Worm (Caenorhabditis elegans) whole organism, late embryonic: ENCODE data around the gene marc-1.

Experiments used
- C38D4.7 ChIP-seq: fragments of 200-800 bp; sonication (Bioruptor generic); optimal IDR thresholded peaks from 2 replicates; lab custom pipeline; 2018; ENCODE audit warnings: mild to moderate bottlenecking, missing genetic modification characterization, moderate library complexity, missing compliant biosample characterization
- F13H6.1 ChIP-seq: sonication (generic microtip); optimal IDR thresholded peaks from 2 replicates; lab custom pipeline; 2016; ENCODE audit warnings: missing genetic modification characterization, missing compliant biosample characterization
- K09A11.1 ChIP-seq: sonication (generic microtip); optimal IDR thresholded peaks from 2 replicates; lab custom pipeline; 2017; ENCODE audit warnings: antibody characterized with exemption, mild to moderate bottlenecking, missing genetic modification characterization, missing compliant biosample characterization; ENCODE audit not compliant: insufficient read depth
- T23F11.4 ChIP-seq: fragments of 200-800 bp; sonication (Bioruptor generic); optimal IDR thresholded peaks from 2 replicates; lab custom pipeline; 2018; ENCODE audit warnings: mild to moderate bottlenecking, missing genetic modification characterization, missing compliant biosample characterization
- Y22D7AL.16 ChIP-seq: sonication (generic microtip); optimal IDR thresholded peaks from 2 replicates; lab custom pipeline; 2016; ENCODE audit warnings: missing genetic modification characterization, missing compliant biosample characterization
- ahr-1 ChIP-seq: sonication (generic microtip); optimal IDR thresholded peaks from 2 replicates; lab custom pipeline; 2016; ENCODE audit warnings: missing genetic modification characterization, missing compliant biosample characterization
- ama-1 ChIP-seq: fragments of 150-350 bp; optimal IDR thresholded peaks from 2 replicates; lab custom pipeline; 2014
- ceh-14 ChIP-seq: sonication (generic microtip); optimal IDR thresholded peaks from 2 replicates; lab custom pipeline; 2016; ENCODE audit warnings: missing genotype, missing genetic modification characterization, missing compliant biosample characterization
- ceh-18 ChIP-seq: sonication (generic microtip); optimal IDR thresholded peaks from 2 replicates; lab custom pipeline; 2016; ENCODE audit warnings: missing genetic modification characterization, missing compliant biosample characterization
- ceh-24 ChIP-seq: sonication (generic microtip); optimal IDR thresholded peaks from 2 replicates; lab custom pipeline; 2016; ENCODE audit warnings: mild to moderate bottlenecking, missing genetic modification characterization, missing compliant biosample characterization
- ceh-30 ChIP-seq: fragments of 150-350 bp; optimal IDR thresholded peaks from 2 replicates; lab custom pipeline; 2014; ENCODE audit warnings: missing biosample characterization, missing genetic modification characterization
- ceh-31 ChIP-seq: sonication (generic microtip); optimal IDR thresholded peaks from 2 replicates; lab custom pipeline; 2016; ENCODE audit warnings: missing genetic modification characterization, missing compliant biosample characterization
- ceh-34 ChIP-seq: sonication (generic microtip); optimal IDR thresholded peaks from 2 replicates; lab custom pipeline; 2016; ENCODE audit warnings: mild to moderate bottlenecking, missing genetic modification characterization, missing compliant biosample characterization
- ceh-48 ChIP-seq: sonication (generic microtip); optimal IDR thresholded peaks from 2 replicates; lab custom pipeline; 2016; ENCODE audit warnings: missing genetic modification characterization, inconsistent platforms, missing compliant biosample characterization
- che-1 ChIP-seq: sonication (generic microtip); optimal IDR thresholded peaks from 2 replicates; lab custom pipeline; 2016; ENCODE audit warnings: mild to moderate bottlenecking, missing genetic modification characterization, missing compliant biosample characterization
- dmd-4 ChIP-seq: sonication (generic microtip); optimal IDR thresholded peaks from 2 replicates; lab custom pipeline; 2016; ENCODE audit warnings: borderline replicate concordance, missing genetic modification characterization, missing compliant biosample characterization
- dve-1 ChIP-seq: sonication (generic microtip); optimal IDR thresholded peaks from 2 replicates; lab custom pipeline; 2017; ENCODE audit warnings: antibody characterized with exemption, mild to moderate bottlenecking, missing genetic modification characterization, missing compliant biosample characterization
- elt-2 ChIP-seq: sonication (generic microtip); optimal IDR thresholded peaks from 2 replicates; lab custom pipeline; 2016; ENCODE audit warnings: missing genetic modification reagents, missing genetic modification characterization, missing compliant biosample characterization
- ets-4 ChIP-seq: sonication (generic microtip); optimal IDR thresholded peaks from 2 replicates; lab custom pipeline; 2016; ENCODE audit warnings: missing genetic modification characterization, missing compliant biosample characterization
- eyg-1 ChIP-seq: sonication (generic microtip); optimal IDR thresholded peaks from 2 replicates; lab custom pipeline; 2016; ENCODE audit warnings: missing genotype, missing genetic modification characterization, missing compliant biosample characterization
- fax-1 ChIP-seq: sonication (generic microtip); optimal IDR thresholded peaks from 2 replicates; lab custom pipeline; 2016; ENCODE audit warnings: missing genotype, missing genetic modification characterization, missing compliant biosample characterization
- fkh-10 ChIP-seq: fragments of 150-350 bp; optimal IDR thresholded peaks from 2 replicates; lab custom pipeline; 2014; ENCODE audit warnings: missing biosample characterization, missing genetic modification reagents, missing genetic modification characterization
- gmeb-2 ChIP-seq: sonication (generic microtip); optimal IDR thresholded peaks from 2 replicates; lab custom pipeline; 2016; ENCODE audit warnings: missing genetic modification characterization, inconsistent platforms, missing compliant biosample characterization
- hlh-13 ChIP-seq: fragments of 200-800 bp; sonication (Bioruptor generic); optimal IDR thresholded peaks from 2 replicates; lab custom pipeline; 2018; ENCODE audit warnings: mild to moderate bottlenecking, missing genetic modification characterization, missing compliant biosample characterization
- hlh-15 ChIP-seq: sonication (generic microtip); optimal IDR thresholded peaks from 2 replicates; lab custom pipeline; 2016; ENCODE audit warnings: missing genetic modification characterization, missing compliant biosample characterization
- hlh-6 ChIP-seq: sonication (generic microtip); optimal IDR thresholded peaks from 2 replicates; lab custom pipeline; 2016; ENCODE audit warnings: missing genotype, missing genetic modification characterization, missing compliant biosample characterization
- hlh-8 ChIP-seq: sonication (generic microtip); optimal IDR thresholded peaks from 2 replicates; lab custom pipeline; 2016; ENCODE audit warnings: missing genotype, missing genetic modification characterization, missing compliant biosample characterization
- lim-6 ChIP-seq: sonication (generic microtip); optimal IDR thresholded peaks from 2 replicates; lab custom pipeline; 2016; ENCODE audit warnings: missing genetic modification characterization, missing compliant biosample characterization
- lin-11 ChIP-seq: fragments of 200-800 bp; sonication (Bioruptor generic); optimal IDR thresholded peaks from 2 replicates; lab custom pipeline; 2018; ENCODE audit warnings: mild to moderate bottlenecking, missing genetic modification characterization, missing compliant biosample characterization
- mec-3 ChIP-seq: sonication (generic microtip); optimal IDR thresholded peaks from 2 replicates; lab custom pipeline; 2016; ENCODE audit warnings: borderline replicate concordance, missing genetic modification characterization, missing compliant biosample characterization
- nfya-1 ChIP-seq: sonication (generic microtip); optimal IDR thresholded peaks from 2 replicates; lab custom pipeline; 2017; ENCODE audit warnings: missing genetic modification characterization, mild to moderate bottlenecking, missing compliant biosample characterization, antibody characterized with exemption, moderate library complexity
- nhr-11 ChIP-seq: fragments of 150-350 bp; optimal IDR thresholded peaks from 2 replicates; lab custom pipeline; 2014; ENCODE audit warnings: missing biosample characterization, missing genetic modification characterization
- pag-3 ChIP-seq: sonication (generic microtip); optimal IDR thresholded peaks from 2 replicates; lab custom pipeline; 2016; ENCODE audit warnings: missing compliant biosample characterization, missing genetic modification characterization, borderline replicate concordance
- pqm-1 ChIP-seq: sonication (generic microtip); optimal IDR thresholded peaks from 2 replicates; lab custom pipeline; 2016; ENCODE audit warnings: missing genetic modification characterization, missing compliant biosample characterization
- pros-1 ChIP-seq: fragments of 150-350 bp; optimal IDR thresholded peaks from 2 replicates; lab custom pipeline; 2014; ENCODE audit warnings: missing biosample characterization, missing genetic modification reagents, missing genetic modification characterization
- ref-2 ChIP-seq: sonication (generic microtip); optimal IDR thresholded peaks from 2 replicates; lab custom pipeline; 2016; ENCODE audit warnings: missing genetic modification characterization, missing compliant biosample characterization
- rnt-1 ChIP-seq: sonication (generic microtip); optimal IDR thresholded peaks from 2 replicates; lab custom pipeline; 2016; ENCODE audit warnings: missing genetic modification characterization, missing compliant biosample characterization
- sdc-2 ChIP-seq: sonication (generic microtip); optimal IDR thresholded peaks from 2 replicates; lab custom pipeline; 2016; ENCODE audit warnings: missing genotype, missing genetic modification characterization, missing compliant biosample characterization
- sox-2 ChIP-seq: fragments of 200-800 bp; sonication (Bioruptor generic); IDR thresholded peaks from 2 replicates; pipeline ENCODE4 v1.3.6; 2022; ENCODE audit warnings: missing genetic modification reagents, missing genetic modification characterization, missing compliant biosample characterization
- sox-4 ChIP-seq: sonication (generic microtip); optimal IDR thresholded peaks from 2 replicates; lab custom pipeline; 2017; ENCODE audit warnings: mild to moderate bottlenecking, missing genetic modification characterization, inconsistent platforms, missing compliant biosample characterization
- tbx-2 ChIP-seq: sonication (generic microtip); optimal IDR thresholded peaks from 2 replicates; lab custom pipeline; 2016; ENCODE audit warnings: missing genetic modification characterization, missing compliant biosample characterization
- unc-42 ChIP-seq: sonication (generic microtip); optimal IDR thresholded peaks from 2 replicates; lab custom pipeline; 2016; ENCODE audit warnings: missing genotype, missing genetic modification characterization, missing compliant biosample characterization
- unc-55 ChIP-seq: sonication (generic microtip); optimal IDR thresholded peaks from 2 replicates; lab custom pipeline; 2017; ENCODE audit warnings: missing biosample characterization, missing genetic modification reagents, missing genetic modification characterization
- ztf-16 ChIP-seq: sonication (generic microtip); optimal IDR thresholded peaks from 2 replicates; lab custom pipeline; 2017; ENCODE audit warnings: missing genetic modification characterization, missing compliant biosample characterization

marc-1 gene

ce11 chrV:9739402-9739801 is at the start of gene marc-1:
Gene marc-1 (plus strand): TSS chrV:9739702.
- no peak for TF ChIP-seq ztf-16 (tag; lab: Kevin White, UChicago)
- TF ChIP-seq sox-2 (GFP tag; lab: Robert Waterston, UW), result no peak
- no peak for TF ChIP-seq T23F11.4 (GFP tag; lab: Kevin White, UChicago)
- TF ChIP-seq lin-11 (tag; lab: Kevin White, UChicago), result no peak

- TF ChIP-seq dve-1 (tag; lab: Kevin White, UChicago), result no peak
These were observed 49.4 kb upstream of the marc-1 start, which contains the start of gene rbx-1 for ce11 chrV:9690099-9690572. Gene rbx-1 (minus strand): TSS chrV:9690522.

- TF ChIP-seq nfya-1 (tag; lab: Kevin White, UChicago), result peak; percentile 40
- no peak for TF ChIP-seq nhr-11 (tag; lab: Kevin White, UChicago)
- peak; percentile 33 for TF ChIP-seq unc-55 (GFP tag; lab: Kevin White, UChicago)
- peak; percentile 12 for TF ChIP-seq ceh-30 (tag; lab: Kevin White, UChicago)
These were observed 48.8 kb upstream of the marc-1 start for ce11 chrV:9690728-9691127.

- TF ChIP-seq ahr-1 (no peak), ceh-31 (peak; percentile 84), rnt-1 (tag; lab: Kevin White, UChicago) (peak; percentile 21), ets-4 (tag; lab: Kevin White, UChicago) (peak; percentile 11), ceh-14 (tag; lab: Kevin White, UChicago) (peak; percentile 32), ref-2 (tag; lab: Kevin White, UChicago) (peak; percentile 22), F13H6.1 (peak; percentile 18), nfya-1 (tag; lab: Kevin White, UChicago) (peak; percentile 84), Y22D7AL.16 (tag; lab: Kevin White, UChicago) (no peak), ama-1 (lab: Kevin White, UChicago) (no peak), lim-6 (tag; lab: Kevin White, UChicago) (no peak), nhr-11 (tag; lab: Kevin White, UChicago) (no peak), ceh-34 (peak; percentile 53), ceh-48 (tag; lab: Kevin White, UChicago) (peak; percentile 11), unc-42 (tag; lab: Kevin White, UChicago) (peak; percentile 15), elt-2 (tag; lab: Kevin White, UChicago) (peak; percentile 6), ceh-18 (peak; percentile 82), che-1 (tag; lab: Kevin White, UChicago) (peak; percentile 39), sox-4 (tag; lab: Kevin White, UChicago) (peak; percentile 17), hlh-6 (tag; lab: Kevin White, UChicago) (no peak), pros-1 (tag; lab: Kevin White, UChicago) (peak; percentile 83), tbx-2 (tag; lab: Kevin White, UChicago) (peak; percentile 80)
These were observed 47.4 kb upstream of the marc-1 start, which contains the start of gene ztf-9 for ce11 chrV:9692109-9692581. Gene ztf-9 (minus strand): TSS chrV:9692159.

ce11 chrV:9692649-9693112 is 46.8 kb upstream of the marc-1 start, which contains the start of gene ZK287.7:
Gene ZK287.7 (plus strand): TSS chrV:9693062.
- no peak for TF ChIP-seq ceh-24 (tag; lab: Kevin White, UChicago)
- TF ChIP-seq dmd-4 (tag; lab: Kevin White, UChicago), result no peak
- no peak for TF ChIP-seq nfya-1 (tag; lab: Kevin White, UChicago)
- no peak for TF ChIP-seq fkh-10 (GFP tag; lab: Kevin White, UChicago)
- no peak for TF ChIP-seq pag-3 (tag; lab: Kevin White, UChicago)
- no peak for TF ChIP-seq C38D4.7 (GFP tag; lab: Kevin White, UChicago)
- no peak for TF ChIP-seq mec-3
- TF ChIP-seq hlh-8 (tag; lab: Kevin White, UChicago), result no peak
- TF ChIP-seq hlh-15 (tag; lab: Kevin White, UChicago), result no peak
- no peak for TF ChIP-seq eyg-1 (tag; lab: Kevin White, UChicago)
- TF ChIP-seq fax-1 (tag; lab: Kevin White, UChicago), result no peak
- TF ChIP-seq lin-11 (tag; lab: Kevin White, UChicago), result no peak
- no peak for TF ChIP-seq pqm-1 (tag; lab: Kevin White, UChicago)
- no peak for TF ChIP-seq Y22D7AL.16 (tag; lab: Kevin White, UChicago)
- no peak for TF ChIP-seq ref-2 (tag; lab: Kevin White, UChicago)
- TF ChIP-seq K09A11.1 (tag; lab: Kevin White, UChicago), result no peak
- no peak for TF ChIP-seq gmeb-2 (tag; lab: Kevin White, UChicago)
- no peak for TF ChIP-seq sdc-2 (tag; lab: Kevin White, UChicago)
- no peak for TF ChIP-seq hlh-13
